Worm (Caenorhabditis elegans): Measurements from ENCODE around the gene srh-69.

DNA sequence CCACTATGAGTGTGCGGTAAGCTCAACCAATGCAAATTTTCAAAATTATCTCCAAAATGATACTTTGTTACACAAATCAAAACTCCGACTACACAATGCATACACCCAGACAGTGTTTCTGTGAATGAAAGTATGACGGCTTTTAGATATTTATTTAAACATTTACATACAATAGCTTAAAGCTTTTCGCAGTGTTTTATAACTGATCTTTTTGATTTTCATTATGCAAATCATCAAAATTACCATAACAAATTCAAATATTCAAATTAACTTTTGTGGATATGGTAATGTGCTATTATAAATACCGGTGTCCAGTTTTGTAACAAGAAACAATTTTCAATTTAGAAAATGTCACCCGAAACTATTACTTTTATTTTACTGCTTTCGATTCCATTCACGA, 31.9 kb upstream of the srh-69 start, which contains the start of the genes F49C5.5 and F49C5.10:
- TF ChIP-seq sma-9 (GFP tag; optimal IDR thresholded peaks at IDR 0.05) = no peak
- TF ChIP-seq sma-9 (tag; optimal IDR thresholded peaks at IDR 0.05) = no peak
- no peak for TF ChIP-seq aly-2 (tag; optimal IDR thresholded peaks at IDR 0.05)
- no peak for TF ChIP-seq unc-62 (GFP tag; optimal IDR thresholded peaks at IDR 0.05)
- TF ChIP-seq nhr-25 (tag; optimal IDR thresholded peaks at IDR 0.05) = no peak
- TF ChIP-seq ama-1 (optimal IDR thresholded peaks at IDR 0.05) = no peak
- no peak for TF ChIP-seq lin-39 (tag; optimal IDR thresholded peaks at IDR 0.05)
